Worm (Caenorhabditis elegans): Measurements from ENCODE around the gene F54D1.6.

DNA sequence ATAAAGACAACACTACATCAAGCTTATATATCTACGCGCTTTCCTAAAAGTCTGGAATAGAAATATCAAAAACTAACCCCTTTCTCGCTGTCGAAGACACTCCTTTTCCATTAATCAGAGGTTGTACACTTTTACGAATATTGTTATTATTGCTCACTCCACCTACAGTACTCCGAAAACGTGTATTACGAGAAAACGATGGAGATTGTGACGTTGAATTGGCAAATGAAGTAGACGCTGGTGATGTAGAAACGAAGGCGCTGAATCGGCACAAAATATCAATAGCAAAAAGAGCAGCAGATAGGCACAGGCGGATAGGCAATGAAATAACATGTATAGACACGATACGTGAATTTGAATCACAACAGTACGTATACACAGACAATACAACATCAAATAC lies 56.7 kb downstream of the F54D1.6 start:
- TF ChIP-seq zag-1 (tag; optimal IDR thresholded peaks at IDR 0.05): no peak
- TF ChIP-seq tbx-2 (tag; optimal IDR thresholded peaks at IDR 0.05): no peak
- no peak for TF ChIP-seq egl-27 (tag; optimal IDR thresholded peaks at IDR 0.05)

Measured in whole organism, L1 larva.